Worm (Caenorhabditis elegans): ENCODE results near the gene M176.9.

The M176.9 gene

DNA sequence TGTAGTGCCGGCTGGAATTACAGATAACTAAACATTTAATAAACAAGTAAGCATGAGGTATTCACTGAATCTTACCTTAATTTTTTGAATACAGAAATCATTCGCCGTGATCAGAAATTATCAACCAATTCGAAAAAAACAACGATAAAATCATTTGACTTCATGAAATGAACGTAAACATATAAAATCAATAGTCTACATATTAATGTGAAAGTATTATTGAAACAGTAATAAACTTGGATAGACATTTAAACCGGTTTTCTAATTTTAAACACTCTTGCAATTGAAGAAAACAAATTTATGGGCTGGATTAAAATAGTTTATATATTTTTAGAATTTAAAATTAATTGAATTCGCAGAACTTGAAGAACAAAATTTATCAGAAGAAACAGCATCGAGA, 30.4 kb upstream of the M176.9 start, which contains the start of gene chil-16:
Gene chil-16 (minus strand): TSS at position 101 of the 400 bp plus-strand sequence.
- no peak for TF ChIP-seq elt-3 (tag; optimal IDR thresholded peaks at IDR 0.05)
- no peak for TF ChIP-seq snpc-4 (tag; optimal IDR thresholded peaks at IDR 0.05)
- no peak for TF ChIP-seq ceh-9 (tag; optimal IDR thresholded peaks at IDR 0.05)
- TF ChIP-seq lin-39 (tag; optimal IDR thresholded peaks at IDR 0.05) = no peak
- no peak for TF ChIP-seq nhr-237 (tag; optimal IDR thresholded peaks at IDR 0.05)
- TF ChIP-seq pqm-1 (tag; optimal IDR thresholded peaks at IDR 0.05) = no peak
- TF ChIP-seq mml-1 (tag; optimal IDR thresholded peaks at IDR 0.05) = no peak
- no peak for TF ChIP-seq mdl-1 (tag; optimal IDR thresholded peaks at IDR 0.05)
- TF ChIP-seq ceh-82 (tag; optimal IDR thresholded peaks at IDR 0.05) = no peak
- no peak for TF ChIP-seq nhr-28 (tag; optimal IDR thresholded peaks at IDR 0.05)
- TF ChIP-seq hmg-11 (tag; optimal IDR thresholded peaks at IDR 0.05) = no peak
- TF ChIP-seq elt-2 (tag; optimal IDR thresholded peaks at IDR 0.05) = no peak

DNA sequence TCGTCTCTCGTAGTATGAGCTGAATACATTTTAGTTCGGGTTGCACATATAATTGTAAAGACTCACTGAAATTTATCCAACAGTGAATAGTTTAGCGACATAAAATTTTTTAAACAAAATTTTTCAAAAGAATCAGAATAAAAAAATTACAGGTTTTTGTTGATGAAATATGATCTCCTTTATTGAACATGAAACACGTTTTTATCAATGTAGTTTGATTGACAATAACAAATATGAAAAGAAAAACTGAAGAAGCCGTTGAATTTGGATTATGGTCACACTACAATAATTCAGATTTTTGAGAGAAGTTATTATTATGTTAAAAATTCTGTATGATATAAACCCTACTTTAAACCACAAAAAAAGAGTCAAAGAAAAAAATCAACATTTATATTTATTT, 28.7 kb upstream of the M176.9 start, which contains the start of gene chil-17:
Gene chil-17 (minus strand): TSS at position 101 of the 400 bp plus-strand sequence.
- TF ChIP-seq hmg-11 (tag; optimal IDR thresholded peaks at IDR 0.05) (no peak), snpc-4 (tag; optimal IDR thresholded peaks at IDR 0.05) (no peak), mml-1 (tag; optimal IDR thresholded peaks at IDR 0.05) (no peak), nhr-11 (tag; optimal IDR thresholded peaks at IDR 0.05) (no peak), elt-2 (tag; optimal IDR thresholded peaks at IDR 0.05) (no peak), nhr-237 (tag; optimal IDR thresholded peaks at IDR 0.05) (no peak), lin-39 (tag; optimal IDR thresholded peaks at IDR 0.05) (no peak), nhr-28 (tag; optimal IDR thresholded peaks at IDR 0.05) (no peak), lsy-12 (tag; optimal IDR thresholded peaks at IDR 0.05) (no peak), unc-62 (GFP tag; optimal IDR thresholded peaks at IDR 0.05) (no peak), nhr-25 (tag; optimal IDR thresholded peaks at IDR 0.05) (no peak)

ce11 chrII:9438853-9439252, 27.5 kb upstream of the M176.9 start:
- TF ChIP-seq aly-2 (tag; optimal IDR thresholded peaks at IDR 0.05) (no peak), mdl-1 (tag; optimal IDR thresholded peaks at IDR 0.05) (no peak), nhr-237 (tag; optimal IDR thresholded peaks at IDR 0.05) (no peak), ceh-16 (tag; optimal IDR thresholded peaks at IDR 0.05) (no peak), sea-2 (GFP tag; optimal IDR thresholded peaks at IDR 0.05) (no peak), snpc-4 (tag; optimal IDR thresholded peaks at IDR 0.05) (no peak), jun-1 (tag; optimal IDR thresholded peaks at IDR 0.05) (no peak), nhr-25 (tag; optimal IDR thresholded peaks at IDR 0.05) (no peak), elt-2 (tag; optimal IDR thresholded peaks at IDR 0.05) (no peak), pqm-1 (tag; optimal IDR thresholded peaks at IDR 0.05) (no peak)

DNA sequence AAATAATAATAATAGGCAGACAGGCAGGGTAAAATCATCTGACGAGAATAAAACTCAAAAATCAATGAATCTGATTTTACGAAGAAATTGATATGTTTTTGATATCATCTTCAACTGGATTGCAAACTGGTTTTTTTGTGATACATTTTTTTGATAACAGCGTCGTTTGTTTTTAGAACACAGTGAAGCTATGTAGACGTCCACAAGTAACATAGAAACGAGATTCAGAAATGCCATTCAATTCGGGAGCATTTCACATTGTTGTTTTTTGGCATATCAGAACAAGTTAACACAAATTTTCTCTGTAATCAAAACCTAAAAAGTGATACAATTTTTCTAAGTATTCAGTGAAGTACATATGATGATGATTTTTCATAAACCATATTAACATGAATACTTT, 26.8 kb upstream of the M176.9 start, which contains the start of gene chil-13:
Gene chil-13 (minus strand): TSS at position 101 of the 400 bp plus-strand sequence.
- no peak for TF ChIP-seq aly-2 (tag; optimal IDR thresholded peaks at IDR 0.05)
- TF ChIP-seq egl-27 (tag; optimal IDR thresholded peaks at IDR 0.05) = no peak
- no peak for TF ChIP-seq nhr-25 (tag; optimal IDR thresholded peaks at IDR 0.05)
- no peak for TF ChIP-seq unc-39 (tag; optimal IDR thresholded peaks at IDR 0.05)
- TF ChIP-seq mml-1 (tag; optimal IDR thresholded peaks at IDR 0.05) = no peak
- no peak for TF ChIP-seq ztf-11 (tag; optimal IDR thresholded peaks at IDR 0.05)
- TF ChIP-seq sea-2 (GFP tag; optimal IDR thresholded peaks at IDR 0.05) = no peak
- TF ChIP-seq eor-1 (tag; optimal IDR thresholded peaks at IDR 0.05) = no peak
- TF ChIP-seq fkh-2 (tag; optimal IDR thresholded peaks at IDR 0.05) = no peak
- TF ChIP-seq nhr-77 (tag; optimal IDR thresholded peaks at IDR 0.05) = no peak
- no peak for TF ChIP-seq nfya-1 (tag; optimal IDR thresholded peaks at IDR 0.05; ENCODE audit: insufficient read depth)
- no peak for TF ChIP-seq R02D3.7 (tag; optimal IDR thresholded peaks at IDR 0.05)
- TF ChIP-seq nhr-23 (tag; optimal IDR thresholded peaks at IDR 0.05) = no peak
- TF ChIP-seq ztf-4 (tag; optimal IDR thresholded peaks at IDR 0.05) = no peak
- no peak for TF ChIP-seq nhr-28 (tag; optimal IDR thresholded peaks at IDR 0.05)

DNA sequence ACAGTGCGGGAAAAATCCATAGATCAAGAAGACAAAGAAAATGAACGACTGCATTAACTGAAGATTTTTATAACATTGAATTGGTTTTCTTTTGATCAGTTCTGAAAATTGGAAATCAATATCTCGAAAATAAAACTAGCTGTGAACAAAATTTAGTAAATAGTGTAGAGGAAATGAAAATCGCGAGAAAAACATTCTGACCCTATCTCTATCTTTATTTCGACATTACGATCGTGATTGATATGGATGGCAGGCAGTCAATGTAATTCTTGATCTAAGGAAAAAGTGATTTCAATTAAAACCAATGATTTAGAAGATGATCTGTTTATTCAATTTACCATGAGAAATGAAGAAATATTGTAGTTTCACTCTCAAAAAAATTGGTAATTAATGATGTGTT, 24.6 kb upstream of the M176.9 start, which contains the start of gene kin-16:
Gene kin-16 (minus strand): TSS at position 101 of the 400 bp plus-strand sequence.
- TF ChIP-seq eor-1 (tag; optimal IDR thresholded peaks at IDR 0.05) (no peak), nhr-23 (tag; optimal IDR thresholded peaks at IDR 0.05) (no peak), nfya-1 (tag; optimal IDR thresholded peaks at IDR 0.05; ENCODE audit: insufficient read depth) (no peak), sea-2 (GFP tag; optimal IDR thresholded peaks at IDR 0.05) (no peak), ceh-16 (tag; optimal IDR thresholded peaks at IDR 0.05) (no peak), fkh-2 (tag; optimal IDR thresholded peaks at IDR 0.05) (no peak), hmg-11 (tag; optimal IDR thresholded peaks at IDR 0.05) (no peak), lin-39 (tag; optimal IDR thresholded peaks at IDR 0.05) (no peak), lin-15B (tag; optimal IDR thresholded peaks at IDR 0.05) (no peak), nhr-77 (tag; optimal IDR thresholded peaks at IDR 0.05) (no peak), daf-12 (tag; optimal IDR thresholded peaks at IDR 0.05) (no peak), zag-1 (tag; optimal IDR thresholded peaks at IDR 0.05) (no peak), elt-2 (tag; optimal IDR thresholded peaks at IDR 0.05) (no peak)
